Worm (Caenorhabditis elegans) whole organism, L3 larva: Measurements from ENCODE around the gene wdr-62.

Source experiments
- R02D3.7 ChIP-seq: fragments of 150-350 bp; optimal IDR thresholded peaks from 2 replicates; lab custom pipeline; 2014; ENCODE audit warnings: missing biosample characterization, missing genetic modification characterization
- aly-2 ChIP-seq: fragments of 150-350 bp; optimal IDR thresholded peaks from 2 replicates; lab custom pipeline; 2014; ENCODE audit warnings: missing biosample characterization, missing genetic modification characterization
- ama-1 ChIP-seq: fragments of 150-350 bp; optimal IDR thresholded peaks from 2 replicates; lab custom pipeline; 2018
- ceh-9 ChIP-seq: sonication (generic microtip); optimal IDR thresholded peaks from 2 replicates; lab custom pipeline; 2018; ENCODE audit warnings: missing biosample characterization, missing genetic modification characterization
- fkh-10 ChIP-seq: sonication (generic microtip); optimal IDR thresholded peaks from 2 replicates; lab custom pipeline; 2017; ENCODE audit warnings: missing biosample characterization, missing genetic modification reagents, missing genetic modification characterization
- fos-1 ChIP-seq: fragments of 150-350 bp; optimal IDR thresholded peaks from 2 replicates; lab custom pipeline; 2014; ENCODE audit warnings: missing biosample characterization, missing genetic modification characterization
- nhr-11 ChIP-seq: fragments of 150-350 bp; optimal IDR thresholded peaks from 2 replicates; lab custom pipeline; 2014; ENCODE audit warnings: missing biosample characterization, missing genetic modification characterization
- nhr-28 ChIP-seq: fragments of 150-350 bp; optimal IDR thresholded peaks from 2 replicates; lab custom pipeline; 2014; ENCODE audit warnings: missing biosample characterization, missing genetic modification characterization
- nhr-43 ChIP-seq: sonication (generic microtip); optimal IDR thresholded peaks from 2 replicates; lab custom pipeline; 2016; ENCODE audit warnings: mild to moderate bottlenecking, missing genetic modification characterization, missing compliant biosample characterization; ENCODE audit not compliant: poor library complexity, severe bottlenecking
- unc-62 ChIP-seq: fragments of 150-350 bp; sonication (generic microtip); optimal IDR thresholded peaks from 4 replicates; lab custom pipeline; 2014; ENCODE audit warnings: missing biosample characterization, missing genetic modification reagents, missing genetic modification characterization
- ztf-11 ChIP-seq: fragments of 150-350 bp; optimal IDR thresholded peaks from 2 replicates; lab custom pipeline; 2014; ENCODE audit warnings: missing biosample characterization, missing genetic modification characterization

DNA sequence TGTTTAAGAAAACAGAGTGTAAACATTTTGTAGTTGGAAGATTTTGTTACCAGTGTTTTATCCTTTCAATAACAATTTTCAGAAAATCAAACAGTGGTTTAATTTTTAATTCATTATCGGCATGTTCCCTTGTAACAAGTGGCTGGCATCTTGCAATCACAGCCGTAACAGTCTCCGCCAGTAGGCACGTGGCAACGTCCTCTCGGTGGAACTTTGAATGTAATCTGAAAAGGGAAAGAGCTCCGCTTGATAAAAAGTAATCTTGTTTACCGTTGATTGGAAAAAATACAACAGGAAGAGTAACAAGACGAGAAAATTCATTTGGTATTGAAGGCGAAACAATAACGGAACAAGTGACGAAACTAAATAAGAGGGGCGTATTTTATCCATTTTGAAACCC is 45.6 kb downstream of the wdr-62 start, which contains the start of gene K06A4.10:
- no peak for TF ChIP-seq ztf-11 (tag; lab: Kevin White, UChicago)
- TF ChIP-seq ceh-9, result no peak
- no peak for TF ChIP-seq nhr-28 (tag; lab: Kevin White, UChicago)
- TF ChIP-seq aly-2 (tag; lab: Kevin White, UChicago), result no peak
- TF ChIP-seq nhr-11 (tag; lab: Kevin White, UChicago), result no peak
- TF ChIP-seq unc-62 (GFP tag; lab: Kevin White, UChicago), result no peak
- no peak for TF ChIP-seq ama-1 (lab: Kevin White, UChicago)
- TF ChIP-seq nhr-43 (tag; lab: Kevin White, UChicago), result no peak
- TF ChIP-seq R02D3.7, result no peak
- no peak for TF ChIP-seq fos-1
- no peak for TF ChIP-seq fkh-10 (GFP tag; lab: Kevin White, UChicago)
